Fruit fly (Drosophila melanogaster) whole organism, wandering third instar larva: ENCODE data around the gene CG7239.

Experiments used
- Abd-B ChIP-seq: fragments of >200 bp; optimal IDR thresholded peaks from 2 replicates; lab custom pipeline; 2017; ENCODE audit warnings: missing biosample characterization, missing genetic modification characterization
- CG9705 ChIP-seq: fragments of 200-800 bp; sonication (Bioruptor generic); optimal IDR thresholded peaks from 2 replicates; lab custom pipeline; 2018; ENCODE audit warnings: missing biosample characterization, mild to moderate bottlenecking, missing genetic modification characterization
- Dif ChIP-seq: fragments of 200-275, 200-300 bp; sonication (Bioruptor generic); optimal IDR thresholded peaks from 2 replicates; lab custom pipeline; 2018; ENCODE audit warnings: missing biosample characterization, missing genetic modification characterization; ENCODE audit not compliant: partially characterized antibody
- HLH106 ChIP-seq: fragments of 200-800 bp; optimal IDR thresholded peaks from 3 replicates; lab custom pipeline; 2019; ENCODE audit warnings: missing biosample characterization, mild to moderate bottlenecking, missing genetic modification characterization, moderate library complexity
- Hnf4 ChIP-seq: fragments of 200-800 bp; sonication (Bioruptor generic); optimal IDR thresholded peaks from 2 replicates; lab custom pipeline; 2016; ENCODE audit warnings: missing biosample characterization, mild to moderate bottlenecking, missing genetic modification characterization
- Hr78 ChIP-seq: fragments of >200 bp; optimal IDR thresholded peaks from 2 replicates; lab custom pipeline; 2017; ENCODE audit warnings: missing biosample characterization, missing genetic modification characterization
- Mio ChIP-seq: sonication (Bioruptor generic); optimal IDR thresholded peaks from 2 replicates; lab custom pipeline; 2016; ENCODE audit warnings: missing biosample characterization, missing genetic modification characterization
- Myc ChIP-seq: fragments of >200 bp; optimal IDR thresholded peaks from 2 replicates; lab custom pipeline; 2017
- OdsH ChIP-seq: fragments of 200-800 bp; sonication (Bioruptor generic); optimal IDR thresholded peaks from 2 replicates; lab custom pipeline; 2016; ENCODE audit warnings: missing biosample characterization, mild to moderate bottlenecking, missing genetic modification characterization
- Rel ChIP-seq, 2 experiments: fragments of 200-800 bp; sonication (Bioruptor generic) in 1 of 2; optimal IDR thresholded peaks; 2 replicates in 1 of 2; 3 replicates in 1 of 2; lab custom pipeline; 2016 to 2019; ENCODE audit warnings: mild to moderate bottlenecking in 2 of 2, missing biosample characterization in 2 of 2, missing genetic modification characterization in 2 of 2, moderate library complexity in 1 of 2
- Vsx2 ChIP-seq: fragments of 200-300, 225-300 bp; sonication (Bioruptor generic); optimal IDR thresholded peaks from 2 replicates; lab custom pipeline; 2018; ENCODE audit warnings: missing biosample characterization, missing genetic modification characterization; ENCODE audit not compliant: partially characterized antibody
- brk ChIP-seq: fragments of 200-800 bp; sonication (Bioruptor generic); optimal IDR thresholded peaks from 2 replicates; lab custom pipeline; 2016; ENCODE audit warnings: missing biosample characterization, mild to moderate bottlenecking, missing genetic modification characterization
- dl ChIP-seq, 2 experiments: fragments of 175-275, 200-275 bp in 1 of 2; fragments of 200-275 bp in 1 of 2; sonication (Bioruptor generic); optimal IDR thresholded peaks; lab custom pipeline; 2018; ENCODE audit warnings: mild to moderate bottlenecking in 2 of 2, missing biosample characterization in 2 of 2, missing genetic modification characterization in 2 of 2, moderate library complexity in 2 of 2; ENCODE audit not compliant: partially characterized antibody in 2 of 2, insufficient read depth in 1 of 2
- dsf ChIP-seq: sonication (Bioruptor generic); optimal IDR thresholded peaks from 2 replicates; lab custom pipeline; 2016; ENCODE audit warnings: missing biosample characterization, missing genetic modification characterization, borderline replicate concordance
- ey ChIP-seq: fragments of 200-800 bp; sonication (Bioruptor generic); optimal IDR thresholded peaks from 2 replicates; lab custom pipeline; 2016; ENCODE audit warnings: missing biosample characterization, missing genetic modification characterization
- foxo ChIP-seq, 2 experiments: fragments of 200-800 bp; sonication (Bioruptor generic); optimal IDR thresholded peaks; 2 replicates in 1 of 2; 3 replicates in 1 of 2; lab custom pipeline; 2016 to 2017; ENCODE audit warnings: missing biosample characterization in 2 of 2, missing genetic modification characterization in 2 of 2
- fru ChIP-seq: fragments of 200-800 bp; sonication (Bioruptor generic); optimal IDR thresholded peaks from 3 replicates; lab custom pipeline; 2016; ENCODE audit warnings: missing biosample characterization, mild to moderate bottlenecking, missing genetic modification characterization
- h ChIP-seq: fragments of 200-800 bp; sonication (Bioruptor generic); optimal IDR thresholded peaks from 3 replicates; lab custom pipeline; 2016; ENCODE audit warnings: missing biosample characterization, mild to moderate bottlenecking, missing genetic modification characterization
- lola ChIP-seq: fragments of >200 bp; optimal IDR thresholded peaks from 2 replicates; lab custom pipeline; 2017; ENCODE audit warnings: missing biosample characterization, missing genetic modification characterization
- pan ChIP-seq: fragments of >200 bp; optimal IDR thresholded peaks from 2 replicates; lab custom pipeline; 2017
- psq ChIP-seq: fragments of 200-800 bp; sonication (Bioruptor generic); optimal IDR thresholded peaks from 3 replicates; lab custom pipeline; 2017; ENCODE audit warnings: missing biosample characterization, mild to moderate bottlenecking, missing genetic modification characterization, moderate library complexity
- sage ChIP-seq: fragments of 200-800 bp; sonication (Bioruptor generic); optimal IDR thresholded peaks from 2 replicates; lab custom pipeline; 2016; ENCODE audit warnings: missing biosample characterization, mild to moderate bottlenecking, missing genetic modification characterization
- tai ChIP-seq: sonication (Bioruptor generic); optimal IDR thresholded peaks from 2 replicates; lab custom pipeline; 2016; ENCODE audit warnings: missing biosample characterization, missing genetic modification characterization
- usp ChIP-seq: fragments of >200 bp; optimal IDR thresholded peaks from 2 replicates; lab custom pipeline; 2017; ENCODE audit warnings: missing biosample characterization, missing genetic modification characterization
- woc ChIP-seq: sonication (Bioruptor generic); optimal IDR thresholded peaks from 2 replicates; lab custom pipeline; 2016; ENCODE audit warnings: missing biosample characterization, mild to moderate bottlenecking, missing genetic modification characterization

The CG7239 gene

DNA sequence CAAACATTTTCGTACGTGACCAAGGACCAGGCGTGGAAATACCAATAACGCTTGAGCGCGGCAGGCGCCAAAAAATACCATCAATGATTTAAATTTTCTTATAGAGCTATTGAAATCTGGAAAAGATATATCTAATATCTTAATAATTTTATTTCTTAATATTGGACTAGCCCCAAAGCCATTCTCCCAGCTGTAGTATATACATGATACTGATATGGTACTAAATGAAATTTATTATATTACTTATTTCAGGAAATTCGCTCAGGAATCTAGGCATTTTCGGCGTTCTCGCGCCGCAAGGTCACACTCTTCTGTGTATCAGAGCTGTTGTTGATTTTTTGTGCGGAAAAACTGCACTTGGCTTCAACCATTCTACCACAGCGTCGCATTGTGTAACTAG lies at the start of gene CG7239, which contains the start of gene CG14005:
Gene CG7239 (plus strand): TSS at position 295 of the 400 bp plus-strand sequence.
Gene CG14005 (minus strand): TSS at position 50 of the 400 bp plus-strand sequence.
- no peak for TF ChIP-seq dsf
- TF ChIP-seq CG9705 (GFP tag; lab: Kevin White, UChicago), result no peak
- TF ChIP-seq usp (GFP tag; lab: Kevin White, UChicago), result no peak
- no peak for TF ChIP-seq Rel (GFP tag; optimal IDR thresholded peaks at IDR 0.05; lab: Kevin White, UChicago)
- TF ChIP-seq Rel (tag; optimal IDR thresholded peaks at IDR 0.05; lab: Kevin White, UChicago), result peak; percentile 11
- TF ChIP-seq psq (GFP tag; lab: Kevin White, UChicago), result no peak
- TF ChIP-seq Myc (lab: Kevin White, UChicago), result no peak
- TF ChIP-seq brk (GFP tag; lab: Kevin White, UChicago), result no peak
- no peak for TF ChIP-seq tai (GFP tag; lab: Kevin White, UChicago)

dm6 chr2L:5765139-5765538 lies 36.9 kb upstream of the CG7239 start:
- no peak for TF ChIP-seq fru (GFP tag; lab: Kevin White, UChicago)
- TF ChIP-seq Hr78 (GFP tag; lab: Kevin White, UChicago), result no peak
- no peak for TF ChIP-seq dl (GFP tag; optimal IDR thresholded peaks at IDR 0.05; lab: Kevin White, UChicago; ENCODE audit: insufficient read depth in 1 of 2, partially characterized antibody in 2 of 2)

DNA sequence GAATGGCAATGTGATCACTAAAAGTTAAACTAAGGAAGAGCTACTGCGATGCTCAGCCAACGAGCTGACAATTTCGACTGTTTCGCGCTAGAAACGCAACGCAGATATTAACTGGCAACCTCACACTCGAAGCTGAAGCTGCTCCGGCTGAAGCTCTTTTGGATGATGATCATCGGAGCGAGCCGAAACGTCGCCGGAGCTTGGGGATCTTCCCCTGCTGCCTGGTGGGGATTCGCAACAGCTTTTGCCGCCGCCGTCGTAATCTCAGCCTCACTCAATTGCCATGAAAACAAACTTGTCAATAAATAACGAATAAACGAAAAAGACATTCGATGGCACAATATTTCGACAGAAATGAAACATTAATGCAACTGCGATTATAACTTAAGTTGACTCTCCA lies 36.0 kb upstream of the CG7239 start, which contains the start of gene obst-E:
Gene obst-E (minus strand): TSS at position 101 of the 400 bp plus-strand sequence.
- no peak for TF ChIP-seq Hnf4 (GFP tag; lab: Kevin White, UChicago)
- no peak for TF ChIP-seq Rel (GFP tag; optimal IDR thresholded peaks at IDR 0.05; lab: Kevin White, UChicago)
- TF ChIP-seq Rel (tag; optimal IDR thresholded peaks at IDR 0.05; lab: Kevin White, UChicago), result peak; percentile 27

dm6 chr2L:5766498-5767008 lies 35.5 kb upstream of the CG7239 start:
- TF ChIP-seq CG9705 (GFP tag; lab: Kevin White, UChicago) (no peak), dsf (no peak), woc (GFP tag; lab: Kevin White, UChicago) (no peak), Abd-B (GFP tag; lab: Kevin White, UChicago) (no peak), Hr78 (GFP tag; lab: Kevin White, UChicago) (no peak), psq (GFP tag; lab: Kevin White, UChicago) (no peak), foxo (GFP tag; optimal IDR thresholded peaks at IDR 0.05; lab: Kevin White, UChicago) (no peak), Vsx2 (GFP tag; lab: Kevin White, UChicago) (no peak), Mio (no peak), Rel (GFP tag; optimal IDR thresholded peaks at IDR 0.05; lab: Kevin White, UChicago) (no peak), Rel (tag; optimal IDR thresholded peaks at IDR 0.05; lab: Kevin White, UChicago) (no peak), tai (GFP tag; lab: Kevin White, UChicago) (no peak), HLH106 (tag; lab: Kevin White, UChicago) (no peak), Dif (GFP tag; lab: Kevin White, UChicago) (no peak), ey (GFP tag; lab: Kevin White, UChicago) (no peak), fru (GFP tag; lab: Kevin White, UChicago) (no peak)
- TF ChIP-seq, all 38 proteins: peak for 0

DNA sequence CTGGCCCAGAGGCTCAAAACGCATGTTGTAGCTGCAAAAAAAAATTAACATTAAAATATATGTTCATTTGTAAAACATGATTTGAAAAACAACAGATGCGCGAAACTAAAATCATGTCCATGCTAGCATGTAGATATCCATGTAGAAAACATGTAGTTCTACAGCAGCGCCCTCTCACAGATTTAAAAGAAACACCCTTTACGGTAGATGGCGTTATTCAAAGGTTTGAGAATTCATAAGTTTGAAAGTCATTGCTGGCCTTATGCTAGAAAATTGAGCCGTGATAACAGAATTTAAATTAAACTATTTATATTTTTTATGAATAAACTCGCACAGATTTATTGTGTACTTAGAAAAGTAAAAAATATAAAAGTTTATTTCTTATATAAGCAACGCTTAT lies 30.8 kb upstream of the CG7239 start:
- TF ChIP-seq Abd-B (GFP tag; lab: Kevin White, UChicago), result no peak
- no peak for TF ChIP-seq CG9705 (GFP tag; lab: Kevin White, UChicago)
- TF ChIP-seq OdsH (GFP tag; lab: Kevin White, UChicago), result no peak
- no peak for TF ChIP-seq sage (GFP tag; lab: Kevin White, UChicago)
- no peak for TF ChIP-seq pan (lab: Kevin White, UChicago)
- no peak for TF ChIP-seq brk (GFP tag; lab: Kevin White, UChicago)
- TF ChIP-seq lola (GFP tag; lab: Kevin White, UChicago), result no peak
- TF ChIP-seq h (GFP tag; lab: Kevin White, UChicago), result peak; percentile 24
- TF ChIP-seq Myc (lab: Kevin White, UChicago), result peak; percentile 98

DNA sequence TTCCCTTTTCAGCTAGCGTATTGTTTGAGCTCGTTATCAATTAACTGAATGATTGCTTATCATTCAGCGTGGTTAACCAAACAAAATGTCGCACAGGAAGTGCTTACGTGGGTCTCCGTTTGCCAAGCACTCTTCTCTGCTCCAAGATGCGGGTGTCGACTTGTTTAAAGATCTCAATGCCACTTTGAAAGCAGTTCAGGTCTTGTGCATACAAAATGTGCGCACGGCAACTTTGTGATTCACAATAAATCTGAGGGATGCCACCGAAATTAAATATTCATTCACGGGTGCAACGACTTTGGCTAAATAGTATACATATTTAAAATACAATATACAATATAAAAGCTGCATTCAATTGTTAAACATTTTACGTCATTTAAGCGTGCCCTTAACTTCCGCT lies 29.8 kb upstream of the CG7239 start:
- TF ChIP-seq sage (GFP tag; lab: Kevin White, UChicago) (no peak), Rel (GFP tag; optimal IDR thresholded peaks at IDR 0.05; lab: Kevin White, UChicago) (no peak), Rel (tag; optimal IDR thresholded peaks at IDR 0.05; lab: Kevin White, UChicago) (peak; percentile 64)
